Fruit fly (Drosophila melanogaster) S2 (cell line): ENCODE data around the gene Mettl14.

Experiments used
- CG8478 ChIP-seq: fragments of >200 bp; optimal IDR thresholded peaks from 2 replicates; lab custom pipeline; 2018
- CTCF ChIP-seq, 2 experiments: fragments of >200 bp; optimal IDR thresholded peaks; 2 replicates each; lab custom pipeline; 2018

DNA sequence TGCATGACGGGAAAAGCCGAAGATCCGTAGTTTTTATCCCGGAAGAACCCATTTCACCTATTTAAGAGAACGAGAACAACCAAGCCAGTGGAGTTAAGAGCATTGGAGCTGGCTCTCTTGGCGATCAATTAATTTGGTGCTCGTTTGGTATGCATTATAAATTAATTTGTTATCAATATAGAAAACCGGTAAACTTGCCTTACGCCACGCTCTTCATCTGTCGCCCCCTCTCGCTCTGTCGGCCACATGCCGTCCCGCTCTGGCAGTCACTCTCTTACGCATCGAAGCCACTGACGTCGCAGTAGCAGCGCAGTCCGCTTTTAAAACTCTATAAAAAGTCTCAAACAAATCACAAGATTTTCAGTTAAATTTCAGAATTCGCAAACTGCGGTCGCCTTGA, 38.0 kb downstream of the Mettl14 start, which contains the start of gene CG7778:
- TF ChIP-seq CG8478 (lab: Kevin White, UChicago), result no peak
- TF ChIP-seq CTCF (optimal IDR thresholded peaks at IDR 0.05; lab: Kevin White, UChicago), result no peak
